Worm (Caenorhabditis elegans): Measurements from ENCODE around the gene rpl-12.

DNA sequence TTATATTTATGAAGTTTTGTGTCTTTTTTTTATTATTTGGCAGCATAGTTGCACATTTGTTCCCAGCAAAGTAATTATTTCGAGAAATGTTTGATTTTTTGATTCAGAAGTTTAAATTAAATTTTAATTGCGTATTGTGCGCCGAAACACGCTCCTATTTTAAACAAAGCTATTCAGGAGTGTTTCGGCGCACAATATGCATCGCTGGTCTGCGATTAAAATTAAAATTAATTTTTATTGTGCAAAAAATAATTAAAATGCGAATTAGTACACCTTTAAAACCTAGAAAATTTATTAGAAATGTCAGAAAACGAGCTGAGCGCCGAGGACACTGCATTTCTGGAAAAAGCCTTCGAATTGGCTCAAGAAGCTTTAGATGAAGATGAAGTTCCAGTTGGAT lies 2.9 kb upstream of the rpl-12 start, which contains the start of gene JC8.4:
- TF ChIP-seq ama-1 (optimal IDR thresholded peaks at IDR 0.05) (no peak), ama-1 (GFP tag; optimal IDR thresholded peaks at IDR 0.05) (no peak), lsl-1 (GFP tag; optimal IDR thresholded peaks at IDR 0.05) (no peak)
